Worm (Caenorhabditis elegans) whole organism, L1 larva: ENCODE data around the gene B0238.12.

Experiments
- elt-2 ChIP-seq: sonication (generic microtip); optimal IDR thresholded peaks from 2 replicates; lab custom pipeline; 2016; ENCODE audit warnings: missing genetic modification characterization, mild to moderate bottlenecking, inconsistent platforms, missing compliant biosample characterization, missing genetic modification reagents
- fkh-10 ChIP-seq: sonication (generic microtip); optimal IDR thresholded peaks from 2 replicates; lab custom pipeline; 2017; ENCODE audit warnings: missing biosample characterization, missing genetic modification reagents, missing genetic modification characterization
- lin-13 ChIP-seq: fragments of 150-350 bp; optimal IDR thresholded peaks from 2 replicates; lab custom pipeline; 2014; ENCODE audit warnings: missing biosample characterization, missing genetic modification reagents, missing genetic modification characterization
- lin-39 ChIP-seq: fragments of 150-350 bp; optimal IDR thresholded peaks from 2 replicates; lab custom pipeline; 2014; ENCODE audit warnings: missing biosample characterization, missing genetic modification reagents, missing genetic modification characterization
- lsy-2 ChIP-seq, 2 experiments: fragments of 150-350 bp; optimal IDR thresholded peaks; 2 replicates each; lab custom pipeline; 2014; ENCODE audit warnings: missing biosample characterization in 2 of 2, missing genetic modification characterization in 2 of 2
- tlp-1 ChIP-seq: fragments of 150-350 bp; optimal IDR thresholded peaks from 2 replicates; lab custom pipeline; 2014; ENCODE audit warnings: missing biosample characterization, missing genetic modification characterization

DNA sequence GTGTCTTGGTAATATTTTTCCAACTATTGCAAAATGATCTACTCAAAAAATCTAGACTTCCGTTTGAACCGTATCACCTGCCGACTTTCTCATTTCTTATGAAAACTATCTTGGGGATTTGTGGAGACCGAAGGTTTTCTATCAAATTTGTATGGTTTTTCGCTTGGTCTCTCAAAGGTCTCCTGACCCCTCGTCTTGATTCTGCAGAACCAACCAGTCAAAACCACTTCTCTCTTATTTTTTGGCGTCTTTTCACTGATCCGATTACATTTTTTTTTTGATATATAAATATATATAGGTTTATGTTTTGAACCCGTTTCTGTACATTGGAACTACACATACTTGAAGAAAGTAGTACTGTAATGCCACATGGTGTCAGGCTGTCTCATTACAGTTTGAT, 40.0 kb upstream of the B0238.12 start:
- TF ChIP-seq lin-13 (GFP tag; lab: Kevin White, UChicago) (no peak), lsy-2 (tag; optimal IDR thresholded peaks at IDR 0.05; lab: Kevin White, UChicago) (no peak), elt-2 (tag; lab: Kevin White, UChicago) (no peak), tlp-1 (tag; lab: Kevin White, UChicago) (no peak), fkh-10 (GFP tag; lab: Kevin White, UChicago) (no peak), lin-39 (tag; lab: Kevin White, UChicago) (no peak)
